Fruit fly (Drosophila melanogaster) whole organism, wandering third instar larva: ENCODE results near the gene TM9SF3.
A peak's percentile ranks its signal among the peaks of the same experiment; 100 is the strongest.

ENCODE experiments used
- Abd-B ChIP-seq: fragments of >200 bp; optimal IDR thresholded peaks from 2 replicates; lab custom pipeline; 2017; ENCODE audit warnings: missing biosample characterization, missing genetic modification characterization
- CG9705 ChIP-seq: fragments of 200-800 bp; sonication (Bioruptor generic); optimal IDR thresholded peaks from 2 replicates; lab custom pipeline; 2018; ENCODE audit warnings: missing biosample characterization, mild to moderate bottlenecking, missing genetic modification characterization
- Dfd ChIP-seq: fragments of >200 bp; optimal IDR thresholded peaks from 2 replicates; lab custom pipeline; 2017; ENCODE audit warnings: missing biosample characterization, missing genetic modification characterization
- Hnf4 ChIP-seq: fragments of 200-800 bp; sonication (Bioruptor generic); optimal IDR thresholded peaks from 2 replicates; lab custom pipeline; 2016; ENCODE audit warnings: missing biosample characterization, mild to moderate bottlenecking, missing genetic modification characterization
- dmrt93B ChIP-seq: fragments of 200-800 bp; sonication (Bioruptor generic); optimal IDR thresholded peaks from 2 replicates; lab custom pipeline; 2018; ENCODE audit warnings: missing biosample characterization, mild to moderate bottlenecking, missing genetic modification characterization
- fru ChIP-seq: fragments of 200-800 bp; sonication (Bioruptor generic); optimal IDR thresholded peaks from 3 replicates; lab custom pipeline; 2016; ENCODE audit warnings: missing biosample characterization, mild to moderate bottlenecking, missing genetic modification characterization
- psq ChIP-seq: fragments of 200-800 bp; sonication (Bioruptor generic); optimal IDR thresholded peaks from 3 replicates; lab custom pipeline; 2017; ENCODE audit warnings: missing biosample characterization, mild to moderate bottlenecking, missing genetic modification characterization, moderate library complexity
- sv ChIP-seq: fragments of 200-800 bp; sonication (Bioruptor generic); optimal IDR thresholded peaks from 3 replicates; lab custom pipeline; 2016; ENCODE audit warnings: missing biosample characterization, missing genetic modification characterization

Gene TM9SF3

dm6 chr3L:5554377-5554776, 49.4 kb downstream of the TM9SF3 start (continued):
- TF ChIP-seq Hnf4 (GFP tag; lab: Kevin White, UChicago): peak; percentile 65
- TF ChIP-seq fru (GFP tag; lab: Kevin White, UChicago): peak; percentile 73
- TF ChIP-seq dmrt93B: peak; percentile 72
- TF ChIP-seq Dfd (GFP tag; lab: Kevin White, UChicago): no peak
- no peak for TF ChIP-seq sv
- TF ChIP-seq, all 38 proteins: peak for 16

DNA sequence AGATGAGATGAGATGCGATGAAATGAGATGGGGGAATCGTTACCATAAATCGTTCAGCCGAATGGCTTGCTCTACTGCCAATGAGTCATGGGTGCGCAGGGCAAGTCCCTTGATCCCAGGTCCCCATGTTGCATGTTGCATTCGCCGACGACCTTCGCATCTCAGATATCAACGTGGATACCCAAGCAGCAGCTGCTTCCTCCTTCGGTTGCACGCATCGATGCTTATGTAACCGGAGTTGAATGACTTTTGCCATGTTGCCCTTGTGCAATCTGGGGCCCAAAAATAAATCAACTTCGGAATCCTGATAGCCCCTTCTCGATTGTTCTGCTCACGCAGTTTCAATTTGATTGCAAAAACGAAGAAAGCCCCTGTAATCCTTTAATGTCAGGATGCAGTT, 50.1 kb downstream of the TM9SF3 start:
- TF ChIP-seq Abd-B (no peak), psq (GFP tag; lab: Kevin White, UChicago) (no peak), dmrt93B (no peak), CG9705 (GFP tag; lab: Kevin White, UChicago) (no peak)
